Fruit fly (Drosophila melanogaster) whole organism: ENCODE results near the gene Sym.

Experiments used
- CG8478 ChIP-seq: fragments of >200 bp; optimal IDR thresholded peaks from 2 replicates; lab custom pipeline; 2018; ENCODE audit warnings: inconsistent platforms
- Dll ChIP-seq: fragments of >200 bp; optimal IDR thresholded peaks from 2 replicates; lab custom pipeline; 2017
- EcR ChIP-seq, 2 experiments: fragments of >200 bp; optimal IDR thresholded peaks; 2 replicates each; lab custom pipeline; 2017; ENCODE audit warnings: missing biosample characterization in 2 of 2, missing genetic modification characterization in 2 of 2, missing genetic modification reagents in 2 of 2
- pan ChIP-seq: fragments of >200 bp; optimal IDR thresholded peaks from 2 replicates; lab custom pipeline; 2017
- psq ChIP-seq: fragments of >200 bp; optimal IDR thresholded peaks from 2 replicates; lab custom pipeline; 2017
- usp ChIP-seq: fragments of >200 bp; optimal IDR thresholded peaks from 2 replicates; lab custom pipeline; 2017; ENCODE audit warnings: missing biosample characterization, missing genetic modification characterization, mixed read lengths

Sym gene

dm6 chr3R:5694461-5694860 lies 47.8 kb downstream of the Sym start:
- TF ChIP-seq EcR (GFP tag; optimal IDR thresholded peaks at IDR 0.05; lab: Kevin White, UChicago), result no peak
- TF ChIP-seq Dll (lab: Kevin White, UChicago), result no peak
- no peak for TF ChIP-seq usp
- TF ChIP-seq CG8478 (lab: Kevin White, UChicago), result no peak
- no peak for TF ChIP-seq psq
- TF ChIP-seq pan, result no peak

dm6 chr3R:5693186-5693585 lies 49.1 kb downstream of the Sym start, which contains the start of gene CG2104:
CG2104 (minus strand) TSS chr3R:5693286.
- no peak for TF ChIP-seq EcR (GFP tag; optimal IDR thresholded peaks at IDR 0.05; lab: Kevin White, UChicago)
- TF ChIP-seq psq, result no peak
- TF ChIP-seq CG8478 (lab: Kevin White, UChicago), result no peak
- TF ChIP-seq Dll (lab: Kevin White, UChicago), result no peak
- no peak for TF ChIP-seq pan
- TF ChIP-seq usp, result no peak

- TF ChIP-seq EcR (GFP tag; optimal IDR thresholded peaks at IDR 0.05; lab: Kevin White, UChicago), result no peak
Measured at dm6 chr3R:5691042-5691441, 51.2 kb downstream of the Sym start.

- TF ChIP-seq psq (no peak), pan (no peak), usp (no peak), Dll (lab: Kevin White, UChicago) (no peak), EcR (GFP tag; optimal IDR thresholded peaks at IDR 0.05; lab: Kevin White, UChicago) (no peak), CG8478 (lab: Kevin White, UChicago) (no peak)
Measured at dm6 chr3R:5689626-5690025, 52.6 kb downstream of the Sym start.
